Worm (Caenorhabditis elegans) whole organism, L1 larva: ENCODE data around the gene C40H5.2.

Source experiments
- C34B4.2 ChIP-seq: sonication (generic microtip); optimal IDR thresholded peaks from 2 replicates; lab custom pipeline; 2017; ENCODE audit warnings: mild to moderate bottlenecking, missing genetic modification characterization, missing compliant biosample characterization
- alr-1 ChIP-seq: fragments of 200-800 bp; sonication (Bioruptor generic); optimal IDR thresholded peaks from 2 replicates; lab custom pipeline; 2018; ENCODE audit warnings: borderline replicate concordance, mild to moderate bottlenecking, missing genetic modification characterization, missing compliant biosample characterization
- aly-2 ChIP-seq: fragments of 150-350 bp; optimal IDR thresholded peaks from 2 replicates; lab custom pipeline; 2014; ENCODE audit warnings: missing biosample characterization, missing genetic modification characterization
- ceh-8 ChIP-seq: fragments of 200-800 bp; sonication (Bioruptor generic); optimal IDR thresholded peaks from 2 replicates; lab custom pipeline; 2018; ENCODE audit warnings: mild to moderate bottlenecking, missing genetic modification characterization, moderate library complexity, missing compliant biosample characterization
- ceh-88 ChIP-seq: fragments of 200-800 bp; sonication (Bioruptor generic); IDR thresholded peaks from 2 replicates; pipeline ENCODE4 v1.3.6; 2022; ENCODE audit warnings: missing genetic modification characterization, missing compliant biosample characterization
- dpl-1 ChIP-seq, 3 experiments: fragments of 150-350 bp in 2 of 3; sonication (generic microtip) in 1 of 3; optimal IDR thresholded peaks; 2 replicates each; lab custom pipeline; 2014 to 2017; ENCODE audit warnings: missing biosample characterization in 3 of 3, missing genetic modification characterization in 3 of 3, missing genetic modification reagents in 3 of 3
- egl-13 ChIP-seq: sonication (generic microtip); optimal IDR thresholded peaks from 2 replicates; lab custom pipeline; 2016; ENCODE audit warnings: missing genotype, missing genetic modification reagents, missing genetic modification characterization, missing compliant biosample characterization
- egl-27 ChIP-seq, 2 experiments: fragments of 150-350 bp in 1 of 2; sonication (generic microtip); optimal IDR thresholded peaks; 3 replicates each; lab custom pipeline; 2017 to 2018; ENCODE audit warnings: missing biosample characterization in 2 of 2, missing genetic modification characterization in 2 of 2, missing genetic modification reagents in 2 of 2
- elt-3 ChIP-seq, 6 experiments: fragments of 150-350 bp in 1 of 6; sonication (generic microtip); optimal IDR thresholded peaks; 2 replicates each; lab custom pipeline; 2017 to 2018; ENCODE audit warnings: missing biosample characterization in 6 of 6, missing genetic modification characterization in 6 of 6, inconsistent platforms in 1 of 6
- fos-1 ChIP-seq: fragments of 150-350 bp; optimal IDR thresholded peaks from 2 replicates; lab custom pipeline; 2014; ENCODE audit warnings: missing biosample characterization, missing genetic modification characterization
- irx-1 ChIP-seq: sonication (generic microtip); optimal IDR thresholded peaks from 2 replicates; lab custom pipeline; 2016; ENCODE audit warnings: missing genetic modification characterization, missing compliant biosample characterization
- isw-1 ChIP-seq: fragments of 200-800 bp; sonication (Bioruptor generic); IDR thresholded peaks from 2 replicates; pipeline ENCODE4 v1.3.6; 2022; ENCODE audit warnings: missing genetic modification characterization, missing compliant biosample characterization
- lin-13 ChIP-seq: fragments of 150-350 bp; optimal IDR thresholded peaks from 2 replicates; lab custom pipeline; 2014; ENCODE audit warnings: missing biosample characterization, missing genetic modification reagents, missing genetic modification characterization
- lin-15B ChIP-seq: fragments of 150-350 bp; sonication (generic microtip); optimal IDR thresholded peaks from 3 replicates; lab custom pipeline; 2014; ENCODE audit warnings: missing biosample characterization, missing genetic modification characterization
- lin-35 ChIP-seq, 2 experiments: fragments of 150-350 bp; optimal IDR thresholded peaks; 2 replicates each; lab custom pipeline; 2014; ENCODE audit warnings: missing biosample characterization in 2 of 2, missing genetic modification characterization in 2 of 2, missing genetic modification reagents in 2 of 2
- lir-3 ChIP-seq: sonication (generic microtip); optimal IDR thresholded peaks from 2 replicates; lab custom pipeline; 2016; ENCODE audit warnings: mild to moderate bottlenecking, missing genetic modification characterization, moderate library complexity, missing compliant biosample characterization; ENCODE audit not compliant: poor library complexity
- mef-2 ChIP-seq: fragments of 150-350 bp; optimal IDR thresholded peaks from 2 replicates; lab custom pipeline; 2014; ENCODE audit warnings: missing biosample characterization, missing genetic modification characterization
- mep-1 ChIP-seq: fragments of 150-350 bp; optimal IDR thresholded peaks from 2 replicates; lab custom pipeline; 2014; ENCODE audit warnings: missing biosample characterization, missing genetic modification characterization
- nhr-12 ChIP-seq: sonication (generic microtip); optimal IDR thresholded peaks from 2 replicates; lab custom pipeline; 2017; ENCODE audit warnings: missing biosample characterization, missing genetic modification characterization
- nhr-47 ChIP-seq: sonication (generic microtip); optimal IDR thresholded peaks from 2 replicates; lab custom pipeline; 2016; ENCODE audit warnings: mild to moderate bottlenecking, missing genetic modification characterization, moderate library complexity, missing compliant biosample characterization
- nhr-71 ChIP-seq: sonication (generic microtip); optimal IDR thresholded peaks from 2 replicates; lab custom pipeline; 2016; ENCODE audit warnings: mild to moderate bottlenecking, missing genetic modification characterization, moderate library complexity, missing compliant biosample characterization
- nhr-76 ChIP-seq: sonication (generic microtip); optimal IDR thresholded peaks from 2 replicates; lab custom pipeline; 2017; ENCODE audit warnings: missing biosample characterization, missing genetic modification characterization
- nhr-85 ChIP-seq: sonication (generic microtip); peaks from one replicate; lab custom pipeline; 2016; ENCODE audit warnings: missing genetic modification characterization, inconsistent platforms, missing compliant biosample characterization
- nhr-90 ChIP-seq: sonication (generic microtip); optimal IDR thresholded peaks from 2 replicates; lab custom pipeline; 2016; ENCODE audit warnings: mild to moderate bottlenecking, missing genetic modification characterization, missing compliant biosample characterization; ENCODE audit not compliant: poor library complexity
- pax-3 ChIP-seq: fragments of 200-800 bp; sonication (Bioruptor generic); optimal IDR thresholded peaks from 2 replicates; lab custom pipeline; 2018; ENCODE audit warnings: mild to moderate bottlenecking, missing genetic modification characterization, moderate library complexity, missing compliant biosample characterization
- rnt-1 ChIP-seq: sonication (generic microtip); optimal IDR thresholded peaks from 2 replicates; lab custom pipeline; 2016; ENCODE audit warnings: mild to moderate bottlenecking, missing genetic modification characterization, moderate library complexity, missing compliant biosample characterization
- skn-1 ChIP-seq: fragments of 150-350 bp; optimal IDR thresholded peaks from 2 replicates; lab custom pipeline; 2014; ENCODE audit warnings: missing biosample characterization, missing genetic modification characterization
- snpc-4 ChIP-seq: fragments of 150-350 bp; optimal IDR thresholded peaks from 2 replicates; lab custom pipeline; 2014; ENCODE audit warnings: missing biosample characterization, missing genetic modification characterization
- snu-23 ChIP-seq: sonication (generic microtip); optimal IDR thresholded peaks from 2 replicates; lab custom pipeline; 2016; ENCODE audit warnings: missing genetic modification characterization, missing compliant biosample characterization
- sup-37 ChIP-seq: fragments of 200-800 bp; sonication (Bioruptor generic); optimal IDR thresholded peaks from 2 replicates; lab custom pipeline; 2018; ENCODE audit warnings: mild to moderate bottlenecking, missing genetic modification characterization, missing compliant biosample characterization
- tbx-2 ChIP-seq: sonication (generic microtip); optimal IDR thresholded peaks from 2 replicates; lab custom pipeline; 2016; ENCODE audit warnings: missing genetic modification characterization, missing compliant biosample characterization
- unc-130 ChIP-seq: fragments of 150-350 bp; optimal IDR thresholded peaks from 2 replicates; lab custom pipeline; 2017; ENCODE audit warnings: missing biosample characterization, missing genetic modification characterization, inconsistent platforms
- unc-62 ChIP-seq: fragments of 150-350 bp; optimal IDR thresholded peaks from 2 replicates; lab custom pipeline; 2014; ENCODE audit warnings: missing biosample characterization, missing genetic modification reagents, missing genetic modification characterization
- unc-86 ChIP-seq: sonication (generic microtip); optimal IDR thresholded peaks from 2 replicates; lab custom pipeline; 2016; ENCODE audit warnings: missing genetic modification characterization, missing compliant biosample characterization
- vab-15 ChIP-seq: sonication (generic microtip); optimal IDR thresholded peaks from 2 replicates; lab custom pipeline; 2017; ENCODE audit warnings: missing genotype, mild to moderate bottlenecking, missing genetic modification characterization, missing compliant biosample characterization
- xbp-1 ChIP-seq: sonication (generic microtip); optimal IDR thresholded peaks from 2 replicates; lab custom pipeline; 2016; ENCODE audit warnings: missing genetic modification characterization, missing compliant biosample characterization
- zip-4 ChIP-seq: fragments of 200-800 bp; sonication (Bioruptor generic); optimal IDR thresholded peaks from 2 replicates; lab custom pipeline; 2018; ENCODE audit warnings: mild to moderate bottlenecking, missing genetic modification characterization, moderate library complexity, missing compliant biosample characterization
- ztf-11 ChIP-seq, 2 experiments: sonication (generic microtip); optimal IDR thresholded peaks; 2 replicates each; lab custom pipeline; 2016 to 2017; ENCODE audit warnings: missing genetic modification characterization in 2 of 2, missing biosample characterization in 1 of 2, missing compliant biosample characterization in 1 of 2
- ztf-4 ChIP-seq: fragments of 150-350 bp; optimal IDR thresholded peaks from 2 replicates; lab custom pipeline; 2014; ENCODE audit warnings: missing biosample characterization, missing genetic modification characterization

C40H5.2 gene

ce11 chrX:11757666-11758065 is 11.8 kb downstream of the C40H5.2 start (continued):
- TF ChIP-seq ceh-88 (GFP tag; lab: Robert Waterston, UW), result peak; percentile 30; the same call in 1 of the 2 replicates
- no peak for TF ChIP-seq zip-4
- peak; percentile 46 for TF ChIP-seq skn-1 (tag; lab: Kevin White, UChicago)
- no peak for TF ChIP-seq sup-37 (GFP tag; lab: Kevin White, UChicago)
- no peak for TF ChIP-seq snpc-4 (tag; lab: Kevin White, UChicago)
- peak; percentile 37 for TF ChIP-seq unc-86
- peak; percentile 69 for TF ChIP-seq nhr-85 (tag; lab: Kevin White, UChicago)
- peak; percentile 57 for TF ChIP-seq mep-1 (tag; lab: Kevin White, UChicago)
- TF ChIP-seq xbp-1 (tag; lab: Kevin White, UChicago), result peak; percentile 51
- TF ChIP-seq mef-2 (tag; lab: Kevin White, UChicago), result no peak
- TF ChIP-seq pax-3, result peak; percentile 36
- peak; percentile 26 for TF ChIP-seq ztf-4 (tag; lab: Kevin White, UChicago)
- TF ChIP-seq lin-35 (GFP tag; optimal IDR thresholded peaks at IDR 0.05; lab: Kevin White, UChicago), result peak in 1 of 2 experiments; percentile 27
- no peak for TF ChIP-seq C34B4.2 (tag; lab: Kevin White, UChicago)
- TF ChIP-seq fos-1, result no peak
- peak; percentile 40 for TF ChIP-seq lin-13 (GFP tag; lab: Kevin White, UChicago)
- TF ChIP-seq alr-1 (tag; lab: Kevin White, UChicago), result no peak
- peak; percentile 26 for TF ChIP-seq rnt-1
- peak; percentile 30 for TF ChIP-seq unc-130 (tag; lab: Kevin White, UChicago)
- TF ChIP-seq elt-3 (tag; optimal IDR thresholded peaks at IDR 0.05; lab: Kevin White, UChicago), result peak in 1 of 6 experiments; percentile 22
- peak; percentile 79 for TF ChIP-seq nhr-47
- peak in 1 of 2 experiments; percentile 3 for TF ChIP-seq egl-27 (tag; optimal IDR thresholded peaks at IDR 0.05; lab: Kevin White, UChicago)
- peak; percentile 83 for TF ChIP-seq snu-23 (GFP tag; lab: Kevin White, UChicago)
- TF ChIP-seq dpl-1 (GFP tag; optimal IDR thresholded peaks at IDR 0.05; lab: Kevin White, UChicago), result peak in 1 of 3 experiments; percentile 11
- TF ChIP-seq ztf-11 (tag; optimal IDR thresholded peaks at IDR 0.05; lab: Kevin White, UChicago), result no peak
- TF ChIP-seq lir-3 (tag; lab: Kevin White, UChicago), result peak; percentile 46
- peak; percentile 29 for TF ChIP-seq tbx-2 (tag; lab: Kevin White, UChicago)
- TF ChIP-seq unc-62 (GFP tag; lab: Kevin White, UChicago), result no peak
- TF ChIP-seq vab-15 (tag; lab: Kevin White, UChicago), result no peak
- TF ChIP-seq, all 84 proteins: peak for 40

ce11 chrX:11758809-11759208 is 12.9 kb downstream of the C40H5.2 start, which contains the start of gene lact-7:
Gene lact-7, plus strand, starts transcription at chrX:11759109.
- no peak for TF ChIP-seq nhr-85 (tag; lab: Kevin White, UChicago)
- no peak for TF ChIP-seq unc-62 (GFP tag; lab: Kevin White, UChicago)
- no peak for TF ChIP-seq mef-2 (tag; lab: Kevin White, UChicago)
- TF ChIP-seq nhr-90 (tag; lab: Kevin White, UChicago), result no peak
- no peak for TF ChIP-seq isw-1 (GFP tag; lab: Robert Waterston, UW)
- TF ChIP-seq lin-15B (tag; lab: Kevin White, UChicago), result no peak
- TF ChIP-seq aly-2 (tag; lab: Kevin White, UChicago), result no peak
- TF ChIP-seq lin-13 (GFP tag; lab: Kevin White, UChicago), result no peak
- no peak for TF ChIP-seq ceh-8
- TF ChIP-seq vab-15 (tag; lab: Kevin White, UChicago), result no peak
- TF ChIP-seq irx-1, result no peak
- TF ChIP-seq alr-1 (tag; lab: Kevin White, UChicago), result no peak
- no peak for TF ChIP-seq nhr-71 (tag; lab: Kevin White, UChicago)
- no peak for TF ChIP-seq dpl-1 (GFP tag; optimal IDR thresholded peaks at IDR 0.05; lab: Kevin White, UChicago)
- no peak for TF ChIP-seq egl-13 (tag; lab: Kevin White, UChicago)
- TF ChIP-seq nhr-76 (tag; lab: Kevin White, UChicago), result no peak
- no peak for TF ChIP-seq nhr-12
- no peak for TF ChIP-seq snpc-4 (tag; lab: Kevin White, UChicago)
